Fruit fly (Drosophila melanogaster) whole organism, embryonic: ENCODE data around the gene bor.

Experiments used
- ATbp ChIP-seq: fragments of 200-800 bp; sonication (Bioruptor generic); optimal IDR thresholded peaks from 2 replicates; lab custom pipeline; 2017; ENCODE audit warnings: missing biosample characterization, mild to moderate bottlenecking, missing genetic modification characterization, missing genetic modification reagents
- Asciz ChIP-seq: fragments of 200-800 bp; sonication (Bioruptor generic); optimal IDR thresholded peaks from 2 replicates; lab custom pipeline; 2017; ENCODE audit warnings: missing biosample characterization, mild to moderate bottlenecking, missing genetic modification characterization, missing genetic modification reagents
- CG10654 ChIP-seq: fragments of 200-800 bp; sonication (Bioruptor generic); optimal IDR thresholded peaks from 2 replicates; lab custom pipeline; 2016; ENCODE audit warnings: missing biosample characterization, missing genetic modification characterization
- CG11093 ChIP-seq: fragments of 200-800 bp; sonication (Bioruptor generic); IDR thresholded peaks from 3 replicates; pipeline ENCODE4 v1.3.6; 2022; ENCODE audit warnings: missing biosample characterization, missing genetic modification characterization
- CG12769 ChIP-seq: fragments of 200-800 bp; sonication (Bioruptor generic); optimal IDR thresholded peaks from 2 replicates; lab custom pipeline; 2019; ENCODE audit warnings: missing biosample characterization, mild to moderate bottlenecking, missing genetic modification characterization, moderate library complexity
- CG13287 ChIP-seq: fragments of 200-800 bp; sonication (Bioruptor generic); IDR thresholded peaks from 2 replicates; pipeline ENCODE4 v1.3.6; 2022; ENCODE audit warnings: missing biosample characterization, missing genetic modification characterization; ENCODE audit not compliant: partially characterized antibody
- CG14860 ChIP-seq: fragments of 200-800 bp; sonication (Bioruptor generic); IDR thresholded peaks from 3 replicates; pipeline ENCODE4 v1.3.6; 2022; ENCODE audit warnings: missing biosample characterization, missing genetic modification characterization; ENCODE audit not compliant: partially characterized antibody
- CG1602 ChIP-seq: fragments of 200-800 bp; sonication (Bioruptor generic); optimal IDR thresholded peaks from 3 replicates; lab custom pipeline; 2016; ENCODE audit warnings: missing biosample characterization, missing genetic modification characterization
- CG17328 ChIP-seq: fragments of 200-800 bp; sonication (Bioruptor generic); IDR thresholded peaks from 2 replicates; pipeline ENCODE4 v1.3.6; 2022; ENCODE audit warnings: missing biosample characterization, missing genetic modification characterization
- CG17361 ChIP-seq: fragments of 200-800 bp; sonication (Bioruptor generic); IDR thresholded peaks from 3 replicates; pipeline ENCODE4 v1.3.6; 2022; ENCODE audit warnings: missing biosample characterization, missing genetic modification characterization
- CG17802 ChIP-seq: fragments of 200-800 bp; sonication (Bioruptor generic); optimal IDR thresholded peaks from 2 replicates; lab custom pipeline; 2018; ENCODE audit warnings: missing biosample characterization, mild to moderate bottlenecking, missing genetic modification characterization, moderate library complexity
- CG2199 ChIP-seq: fragments of 200-800 bp; sonication (Bioruptor generic); IDR thresholded peaks from 3 replicates; pipeline ENCODE4 v1.3.6; 2022; ENCODE audit warnings: missing biosample characterization, missing genetic modification characterization
- CG42726 ChIP-seq: fragments of 200-800 bp; sonication (Bioruptor generic); IDR thresholded peaks from 2 replicates; pipeline ENCODE4 v1.3.6; 2022; ENCODE audit warnings: missing biosample characterization, missing genetic modification characterization; ENCODE audit not compliant: partially characterized antibody
- CG43689 ChIP-seq: fragments of 200-800 bp; sonication (Bioruptor generic); IDR thresholded peaks from 2 replicates; pipeline ENCODE4 v1.3.6; 2022; ENCODE audit warnings: missing biosample characterization, missing genetic modification characterization
- CG4707 ChIP-seq: fragments of 200-800 bp; sonication (Bioruptor generic); optimal IDR thresholded peaks from 2 replicates; lab custom pipeline; 2018; ENCODE audit warnings: missing biosample characterization, mild to moderate bottlenecking, missing genetic modification characterization, moderate library complexity
- CG7271 ChIP-seq: fragments of 200-800 bp; sonication (Bioruptor generic); optimal IDR thresholded peaks from 2 replicates; lab custom pipeline; 2018; ENCODE audit warnings: missing biosample characterization, mild to moderate bottlenecking, missing genetic modification characterization, moderate library complexity
- CG7372 ChIP-seq: fragments of 200-800 bp; sonication (Bioruptor generic); IDR thresholded peaks from 2 replicates; pipeline ENCODE4 v1.3.6; 2022; ENCODE audit warnings: missing biosample characterization, missing genetic modification characterization
- Dp ChIP-seq: fragments of 200-800 bp; sonication (Bioruptor generic); optimal IDR thresholded peaks from 2 replicates; lab custom pipeline; 2018; ENCODE audit warnings: missing biosample characterization, mild to moderate bottlenecking, missing genetic modification characterization, moderate library complexity
- Gug ChIP-seq: fragments of 200-800 bp; sonication (Bioruptor generic); IDR thresholded peaks from 4 replicates; pipeline ENCODE4 v1.3.6; 2022; ENCODE audit warnings: missing biosample characterization, missing genetic modification characterization
- NFAT ChIP-seq: fragments of 200-800 bp; sonication (Bioruptor generic); IDR thresholded peaks from 2 replicates; pipeline ENCODE4 v1.3.6; 2022; ENCODE audit warnings: missing biosample characterization, missing genetic modification characterization
- Optix ChIP-seq: fragments of 200-800 bp; sonication (Bioruptor generic); IDR thresholded peaks from 3 replicates; pipeline ENCODE4 v1.3.6; 2022; ENCODE audit warnings: missing biosample characterization, missing genetic modification characterization
- Trl ChIP-seq, 3 experiments: fragments of >200 bp in 2 of 3; fragments of 200-800 bp in 1 of 3; sonication (Bioruptor generic) in 1 of 3; optimal IDR thresholded peaks; 2 replicates in 1 of 3; 3 replicates in 2 of 3; lab custom pipeline; 2016 to 2017; ENCODE audit warnings: missing biosample characterization in 1 of 3, missing genetic modification characterization in 1 of 3
- Xrp1 ChIP-seq: fragments of 200-800 bp; sonication (Bioruptor generic); IDR thresholded peaks from 2 replicates; pipeline ENCODE4 v1.3.6; 2022; ENCODE audit warnings: missing biosample characterization, missing genetic modification characterization
- abd-A ChIP-seq: fragments of 200-800 bp; sonication (Bioruptor generic); optimal IDR thresholded peaks from 3 replicates; lab custom pipeline; 2019; ENCODE audit warnings: missing biosample characterization, mild to moderate bottlenecking, missing genetic modification characterization, moderate library complexity
- az2 ChIP-seq: fragments of 200-800 bp; sonication (Bioruptor generic); optimal IDR thresholded peaks from 3 replicates; lab custom pipeline; 2016; ENCODE audit warnings: missing biosample characterization, missing genetic modification characterization
- bigmax ChIP-seq: fragments of 200-800 bp; sonication (Bioruptor generic); optimal IDR thresholded peaks from 2 replicates; lab custom pipeline; 2018; ENCODE audit warnings: missing biosample characterization, mild to moderate bottlenecking, missing genetic modification characterization
- bsh ChIP-seq, 2 experiments: fragments of 200-800 bp; sonication (Bioruptor generic); optimal IDR thresholded peaks; 2 replicates each; lab custom pipeline; 2017 to 2018; ENCODE audit warnings: mild to moderate bottlenecking in 2 of 2, missing biosample characterization in 2 of 2, missing genetic modification characterization in 2 of 2, moderate library complexity in 1 of 2
- chinmo ChIP-seq: fragments of 200-800 bp; sonication (Bioruptor generic); IDR thresholded peaks from 4 replicates; pipeline ENCODE4 v1.3.6; 2022; ENCODE audit warnings: missing biosample characterization, missing genetic modification characterization; ENCODE audit not compliant: partially characterized antibody
- corto ChIP-seq: fragments of 200-800 bp; sonication (Bioruptor generic); optimal IDR thresholded peaks from 2 replicates; lab custom pipeline; 2016; ENCODE audit warnings: missing biosample characterization, mild to moderate bottlenecking, missing genetic modification characterization, moderate library complexity
- dati ChIP-seq: fragments of 200-800 bp; sonication (Bioruptor generic); IDR thresholded peaks from 2 replicates; pipeline ENCODE4 v1.3.6; 2022; ENCODE audit warnings: missing biosample characterization, missing genetic modification characterization
- dmrt99B ChIP-seq: fragments of 200-800 bp; sonication (Bioruptor generic); optimal IDR thresholded peaks from 2 replicates; lab custom pipeline; 2018; ENCODE audit warnings: missing biosample characterization, mild to moderate bottlenecking, missing genetic modification characterization, moderate library complexity
- emc ChIP-seq: fragments of 200-800 bp; sonication (Bioruptor generic); optimal IDR thresholded peaks from 2 replicates; lab custom pipeline; 2016; ENCODE audit warnings: missing biosample characterization, missing genetic modification characterization
- esg ChIP-seq: fragments of 200-800 bp; sonication (Bioruptor generic); conservative IDR thresholded peaks from 2 replicates; pipeline ENCODE4 v1.3.6; 2022; ENCODE audit warnings: missing biosample characterization, missing genetic modification characterization
- eve ChIP-seq, 2 experiments: fragments of >200 bp; optimal IDR thresholded peaks; 2 replicates each; lab custom pipeline; 2017; ENCODE audit warnings: missing biosample characterization in 2 of 2, missing genetic modification characterization in 2 of 2
- hth ChIP-seq: fragments of >200 bp; optimal IDR thresholded peaks from 2 replicates; lab custom pipeline; 2017; ENCODE audit warnings: inconsistent platforms
- insv ChIP-seq, 2 experiments: fragments of 200-800 bp; sonication (Bioruptor generic); optimal IDR thresholded peaks; 3 replicates each; lab custom pipeline; 2016 to 2018; ENCODE audit warnings: missing biosample characterization in 2 of 2, missing genetic modification characterization in 2 of 2
- oc ChIP-seq: fragments of 200-800 bp; sonication (Bioruptor generic); optimal IDR thresholded peaks from 2 replicates; lab custom pipeline; 2018; ENCODE audit warnings: missing biosample characterization, mild to moderate bottlenecking, missing genetic modification characterization, moderate library complexity
- org-1 ChIP-seq: fragments of 200-800 bp; sonication (Bioruptor generic); optimal IDR thresholded peaks from 2 replicates; lab custom pipeline; 2017; ENCODE audit warnings: missing biosample characterization, missing genetic modification characterization
- pros ChIP-seq: fragments of 200-800 bp; sonication (Bioruptor generic); optimal IDR thresholded peaks from 3 replicates; lab custom pipeline; 2019; ENCODE audit warnings: missing biosample characterization, mild to moderate bottlenecking, missing genetic modification characterization, moderate library complexity
- psq ChIP-seq: fragments of 200-800 bp; sonication (Bioruptor generic); optimal IDR thresholded peaks from 2 replicates; lab custom pipeline; 2017; ENCODE audit warnings: missing biosample characterization, missing genetic modification characterization
- ro ChIP-seq: fragments of 200-800 bp; sonication (Bioruptor generic); IDR thresholded peaks from 2 replicates; pipeline ENCODE4 v1.3.6; 2022; ENCODE audit warnings: missing biosample characterization, missing genetic modification characterization
- salm ChIP-seq: fragments of 200-800 bp; sonication (Bioruptor generic); optimal IDR thresholded peaks from 2 replicates; lab custom pipeline; 2018; ENCODE audit warnings: missing biosample characterization, mild to moderate bottlenecking, missing genetic modification characterization
- seq ChIP-seq: fragments of 200-800 bp; sonication (Bioruptor generic); IDR thresholded peaks from 2 replicates; pipeline ENCODE4 v1.3.6; 2022; ENCODE audit warnings: missing biosample characterization, missing genetic modification characterization
- stwl ChIP-seq: fragments of 200-800 bp; sonication (Bioruptor generic); optimal IDR thresholded peaks from 3 replicates; lab custom pipeline; 2018; ENCODE audit warnings: missing biosample characterization, mild to moderate bottlenecking, missing genetic modification characterization, moderate library complexity
- tio ChIP-seq: fragments of 200-800 bp; sonication (Bioruptor generic); optimal IDR thresholded peaks from 2 replicates; lab custom pipeline; 2017; ENCODE audit warnings: missing biosample characterization, missing genetic modification characterization, inconsistent platforms
- toy ChIP-seq: fragments of 200-800 bp; sonication (Bioruptor generic); IDR thresholded peaks from 2 replicates; pipeline ENCODE4 v1.3.6; 2022; ENCODE audit warnings: missing biosample characterization, missing genetic modification characterization
- tx ChIP-seq: fragments of 200-800 bp; sonication (Bioruptor generic); optimal IDR thresholded peaks from 2 replicates; lab custom pipeline; 2016; ENCODE audit warnings: missing biosample characterization, missing genetic modification characterization
- vvl ChIP-seq: fragments of 200-800 bp; sonication (Bioruptor generic); IDR thresholded peaks from 2 replicates; pipeline ENCODE4 v1.3.6; 2022; ENCODE audit warnings: missing biosample characterization, missing genetic modification characterization
- wek ChIP-seq: fragments of 200-800 bp; sonication (Bioruptor generic); optimal IDR thresholded peaks from 3 replicates; lab custom pipeline; 2018; ENCODE audit warnings: missing biosample characterization, mild to moderate bottlenecking, missing genetic modification characterization, moderate library complexity
- zen2 ChIP-seq: fragments of 200-800 bp; sonication (Bioruptor generic); IDR thresholded peaks from 3 replicates; pipeline ENCODE4 v1.3.6; 2022; ENCODE audit warnings: missing biosample characterization, missing genetic modification characterization; ENCODE audit not compliant: partially characterized antibody

Gene bor

DNA sequence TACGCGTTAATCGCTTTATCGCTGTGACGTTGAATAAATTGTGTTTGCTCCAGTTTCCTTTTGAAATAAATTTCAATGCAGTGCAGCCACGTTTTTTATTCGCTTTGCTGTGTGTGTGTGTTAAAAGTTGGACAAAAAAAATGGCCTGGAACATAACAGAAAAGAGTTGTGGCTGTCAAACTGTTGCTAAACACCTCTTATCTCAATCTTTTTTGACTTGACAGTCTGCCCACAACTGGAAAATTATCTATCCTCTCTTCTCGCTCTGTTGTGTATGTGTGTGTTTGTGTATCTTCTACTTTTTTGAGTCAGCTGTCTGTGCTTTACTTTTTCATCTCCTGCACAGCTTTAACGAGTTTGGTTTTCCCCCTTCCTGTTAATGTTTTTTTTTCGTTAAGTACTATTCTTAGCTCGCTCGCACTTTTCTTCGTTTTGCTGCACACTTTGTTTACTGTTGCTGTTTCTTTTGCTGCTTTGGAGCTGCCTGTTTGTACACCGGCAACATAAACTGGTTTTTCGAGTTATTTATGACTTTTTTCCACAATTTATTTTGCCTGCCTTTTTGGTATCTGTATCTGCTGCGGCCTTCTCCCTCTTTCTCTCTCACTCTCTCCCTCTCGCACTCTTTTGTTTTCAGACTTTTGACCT lies 17.2 kb upstream of the bor start (continued):
- TF ChIP-seq hth (lab: Kevin White, UChicago) (no peak), dmrt99B (tag; lab: Kevin White, UChicago) (no peak), CG4707 (GFP tag; lab: Kevin White, UChicago) (no peak), bigmax (GFP tag; lab: Kevin White, UChicago) (no peak), abd-A (tag; lab: Kevin White, UChicago) (no peak), Optix (GFP tag; lab: Robert Waterston, UW) (no peak), esg (no peak), CG17802 (no peak), CG12769 (tag; lab: Kevin White, UChicago) (no peak), salm (tag; lab: Kevin White, UChicago) (no peak), CG42726 (GFP tag; lab: Robert Waterston, UW) (no peak), psq (GFP tag; lab: Kevin White, UChicago) (peak; percentile 59), CG17361 (no peak), emc (GFP tag; lab: Kevin White, UChicago) (no peak), toy (no peak), Dp (GFP tag; lab: Kevin White, UChicago) (no peak), eve (GFP tag; optimal IDR thresholded peaks at IDR 0.05; lab: Kevin White, UChicago) (peak in 1 of 2 experiments; percentile 58), Xrp1 (peak; percentile 12; the same call in 1 of the 2 replicates), az2 (no peak), CG14860 (GFP tag; lab: Robert Waterston, UW) (no peak), tio (GFP tag; lab: Kevin White, UChicago) (no peak), insv (GFP tag; optimal IDR thresholded peaks at IDR 0.05; lab: Kevin White, UChicago) (no peak), CG13287 (GFP tag; lab: Robert Waterston, UW) (no peak), Trl (optimal IDR thresholded peaks at IDR 0.05; lab: Kevin White, UChicago) (peak in 1 of 2 experiments; percentile 8), Trl (GFP tag; optimal IDR thresholded peaks at IDR 0.05; lab: Kevin White, UChicago) (no peak), CG7372 (GFP tag; lab: Robert Waterston, UW) (no peak), NFAT (GFP tag; lab: Robert Waterston, UW) (no peak), pros (no peak), CG10654 (GFP tag; lab: Kevin White, UChicago) (no peak), ATbp (GFP tag; lab: Kevin White, UChicago) (no peak), vvl (GFP tag; lab: Robert Waterston, UW) (no peak), dati (GFP tag; lab: Robert Waterston, UW) (no peak), CG1602 (no peak), corto (GFP tag; lab: Kevin White, UChicago) (peak; percentile 13), chinmo (GFP tag; lab: Robert Waterston, UW) (peak; percentile 71; the same call in 1 of the 4 replicates), zen2 (GFP tag; lab: Robert Waterston, UW) (no peak), CG11093 (GFP tag; lab: Robert Waterston, UW) (no peak), CG2199 (GFP tag; lab: Robert Waterston, UW) (no peak), CG17328 (GFP tag; lab: Robert Waterston, UW) (peak; percentile 19; the same call in 1 of the 2 replicates), CG43689 (GFP tag; lab: Robert Waterston, UW) (no peak), Gug (GFP tag; lab: Robert Waterston, UW) (no peak), bsh (GFP tag; optimal IDR thresholded peaks at IDR 0.05; lab: Kevin White, UChicago) (no peak), oc (no peak), tx (GFP tag; lab: Kevin White, UChicago) (no peak), ro (GFP tag; lab: Robert Waterston, UW) (no peak), org-1 (GFP tag; lab: Kevin White, UChicago) (no peak), stwl (tag; lab: Kevin White, UChicago) (no peak), wek (GFP tag; lab: Kevin White, UChicago) (no peak), seq (GFP tag; lab: Robert Waterston, UW) (no peak), Asciz (GFP tag; lab: Kevin White, UChicago) (no peak), CG7271 (no peak)
